Fruit fly (Drosophila melanogaster) whole organism, embryonic: Measurements from ENCODE around the gene ast.

Experiments used
- Atf6 ChIP-seq: fragments of 200-800 bp; sonication (Bioruptor generic); IDR thresholded peaks from 2 replicates; pipeline ENCODE4 v1.3.6; 2022; ENCODE audit warnings: missing biosample characterization, missing genetic modification characterization
- CG11085 ChIP-seq: fragments of 200-800 bp; sonication (Bioruptor generic); IDR thresholded peaks from 2 replicates; pipeline ENCODE4 v1.3.6; 2022; ENCODE audit warnings: missing biosample characterization, missing genetic modification characterization
- CG12299 ChIP-seq: fragments of 200-800 bp; sonication (Bioruptor generic); optimal IDR thresholded peaks from 2 replicates; lab custom pipeline; 2018; ENCODE audit warnings: missing biosample characterization, mild to moderate bottlenecking, missing genetic modification characterization
- CG12659 ChIP-seq: fragments of 200-800 bp; sonication (Bioruptor generic); optimal IDR thresholded peaks from 3 replicates; lab custom pipeline; 2017; ENCODE audit warnings: mild to moderate bottlenecking, missing biosample characterization, missing genetic modification reagents, missing genetic modification characterization
- CG13287 ChIP-seq: fragments of 200-800 bp; sonication (Bioruptor generic); IDR thresholded peaks from 2 replicates; pipeline ENCODE4 v1.3.6; 2022; ENCODE audit warnings: missing biosample characterization, missing genetic modification characterization; ENCODE audit not compliant: partially characterized antibody
- CG14710 ChIP-seq: fragments of 200-800 bp; sonication (Bioruptor generic); optimal IDR thresholded peaks from 3 replicates; lab custom pipeline; 2019; ENCODE audit warnings: missing biosample characterization, mild to moderate bottlenecking, missing genetic modification characterization, moderate library complexity
- CG16863 ChIP-seq: fragments of 200-800 bp; sonication (Bioruptor generic); optimal IDR thresholded peaks from 3 replicates; lab custom pipeline; 2016; ENCODE audit warnings: missing biosample characterization, missing genetic modification characterization
- CG17612 ChIP-seq: fragments of 200-800 bp; sonication (Bioruptor generic); IDR thresholded peaks from 2 replicates; pipeline ENCODE4 v1.3.6; 2022; ENCODE audit warnings: missing biosample characterization, missing genetic modification characterization
- CG30020 ChIP-seq: fragments of 200-800 bp; optimal IDR thresholded peaks from 2 replicates; lab custom pipeline; 2019; ENCODE audit warnings: missing biosample characterization, mild to moderate bottlenecking, missing genetic modification characterization, moderate library complexity
- CG31224 ChIP-seq: fragments of 200-800 bp; sonication (Bioruptor generic); IDR thresholded peaks from 2 replicates; pipeline ENCODE4 v1.3.6; 2022; ENCODE audit warnings: missing biosample characterization, missing genetic modification characterization
- CG32532 ChIP-seq: fragments of 200-800 bp; sonication (Bioruptor generic); IDR thresholded peaks from 2 replicates; pipeline ENCODE4 v1.3.6; 2022; ENCODE audit warnings: missing biosample characterization, missing genetic modification characterization
- CG34376 ChIP-seq: fragments of 200-800 bp; sonication (Bioruptor generic); optimal IDR thresholded peaks from 2 replicates; lab custom pipeline; 2018; ENCODE audit warnings: missing biosample characterization, mild to moderate bottlenecking, missing genetic modification characterization
- CG4328 ChIP-seq: fragments of 200-800 bp; sonication (Bioruptor generic); optimal IDR thresholded peaks from 3 replicates; lab custom pipeline; 2017; ENCODE audit warnings: missing biosample characterization, missing genetic modification reagents, missing genetic modification characterization
- CG6272 ChIP-seq: fragments of 200-800 bp; sonication (Bioruptor generic); IDR thresholded peaks from 2 replicates; pipeline ENCODE4 v1.3.6; 2022; ENCODE audit warnings: missing biosample characterization, missing genetic modification characterization
- CG7745 ChIP-seq: fragments of 200-800 bp; sonication (Bioruptor generic); optimal IDR thresholded peaks from 2 replicates; lab custom pipeline; 2018; ENCODE audit warnings: missing biosample characterization, mild to moderate bottlenecking, missing genetic modification characterization, moderate library complexity
- CG7928 ChIP-seq: fragments of 200-800 bp; sonication (Bioruptor generic); optimal IDR thresholded peaks from 2 replicates; lab custom pipeline; 2017; ENCODE audit warnings: missing biosample characterization, mild to moderate bottlenecking, missing genetic modification characterization
- CG8388 ChIP-seq: fragments of 200-800 bp; sonication (Bioruptor generic); optimal IDR thresholded peaks from 2 replicates; lab custom pipeline; 2019; ENCODE audit warnings: missing biosample characterization, mild to moderate bottlenecking, missing genetic modification characterization, moderate library complexity
- CrebB ChIP-seq: fragments of 200-800 bp; sonication (Bioruptor generic); optimal IDR thresholded peaks from 3 replicates; lab custom pipeline; 2018; ENCODE audit warnings: missing biosample characterization, mild to moderate bottlenecking, missing genetic modification characterization
- Dad ChIP-seq: fragments of 200-800 bp; sonication (Bioruptor generic); optimal IDR thresholded peaks from 3 replicates; lab custom pipeline; 2016; ENCODE audit warnings: missing biosample characterization, missing genetic modification characterization
- Dip3 ChIP-seq: fragments of 200-800 bp; sonication (Bioruptor generic); optimal IDR thresholded peaks from 3 replicates; lab custom pipeline; 2016; ENCODE audit warnings: missing biosample characterization, missing genetic modification characterization
- Eip74EF ChIP-seq, 2 experiments: fragments of 200-800 bp in 1 of 2; fragments of >200 bp in 1 of 2; sonication (Bioruptor generic) in 1 of 2; optimal IDR thresholded peaks; 2 replicates each; lab custom pipeline; 2017 to 2019; ENCODE audit warnings: missing biosample characterization in 2 of 2, missing genetic modification characterization in 2 of 2, mild to moderate bottlenecking in 1 of 2, moderate library complexity in 1 of 2
- HLH4C ChIP-seq: fragments of 200-800 bp; sonication (Bioruptor generic); IDR thresholded peaks from 3 replicates; pipeline ENCODE4 v1.3.6; 2022; ENCODE audit warnings: missing biosample characterization, missing genetic modification characterization; ENCODE audit not compliant: partially characterized antibody
- Hmx ChIP-seq: fragments of 200-800 bp; sonication (Bioruptor generic); optimal IDR thresholded peaks from 2 replicates; lab custom pipeline; 2016; ENCODE audit warnings: missing biosample characterization, missing genetic modification characterization
- NfI ChIP-seq: fragments of 200-800 bp; sonication (Bioruptor generic); optimal IDR thresholded peaks from 3 replicates; lab custom pipeline; 2018; ENCODE audit warnings: missing biosample characterization, mild to moderate bottlenecking, missing genetic modification characterization, moderate library complexity
- Oaz ChIP-seq: fragments of 200-800 bp; sonication (Bioruptor generic); IDR thresholded peaks from 2 replicates; pipeline ENCODE4 v1.3.6; 2022; ENCODE audit warnings: missing biosample characterization, missing genetic modification characterization
- Pdp1 ChIP-seq, 2 experiments: fragments of 200-800 bp; sonication (Bioruptor generic); optimal IDR thresholded peaks; 3 replicates each; lab custom pipeline; 2016; ENCODE audit warnings: missing biosample characterization in 2 of 2, missing genetic modification characterization in 2 of 2, mild to moderate bottlenecking in 1 of 2, moderate library complexity in 1 of 2
- Rfx ChIP-seq: fragments of 200-800 bp; sonication (Bioruptor generic); IDR thresholded peaks from 2 replicates; pipeline ENCODE4 v1.3.6; 2022; ENCODE audit warnings: missing biosample characterization, missing genetic modification characterization
- Spps ChIP-seq: fragments of 200-800 bp; sonication (Bioruptor generic); optimal IDR thresholded peaks from 2 replicates; lab custom pipeline; 2018; ENCODE audit warnings: missing biosample characterization, mild to moderate bottlenecking, missing genetic modification characterization
- Sry-β ChIP-seq: fragments of 200-800 bp; sonication (Bioruptor generic); optimal IDR thresholded peaks from 2 replicates; lab custom pipeline; 2018; ENCODE audit warnings: missing biosample characterization, mild to moderate bottlenecking, missing genetic modification characterization, moderate library complexity
- Ssrp ChIP-seq: fragments of 200-800 bp; sonication (Bioruptor generic); optimal IDR thresholded peaks from 2 replicates; lab custom pipeline; 2018; ENCODE audit warnings: missing biosample characterization, mild to moderate bottlenecking, missing genetic modification characterization, moderate library complexity
- Taf1 ChIP-seq: fragments of 200-800 bp; sonication (Bioruptor generic); IDR thresholded peaks from 2 replicates; pipeline ENCODE4 v1.3.6; 2022; ENCODE audit warnings: missing biosample characterization, missing genetic modification characterization
- ac ChIP-seq: fragments of 200-800 bp; sonication (Bioruptor generic); optimal IDR thresholded peaks from 3 replicates; lab custom pipeline; 2017; ENCODE audit warnings: missing biosample characterization, mild to moderate bottlenecking, missing genetic modification characterization
- bcd ChIP-seq: fragments of 200-800 bp; sonication (Bioruptor generic); optimal IDR thresholded peaks from 2 replicates; lab custom pipeline; 2017; ENCODE audit warnings: missing biosample characterization, mild to moderate bottlenecking, missing genetic modification characterization
- bowl ChIP-seq: fragments of 200-800 bp; sonication (Bioruptor generic); IDR thresholded peaks from 2 replicates; pipeline ENCODE4 v1.3.6; 2022; ENCODE audit warnings: missing biosample characterization, missing genetic modification characterization
- br ChIP-seq: fragments of >200 bp; optimal IDR thresholded peaks from 2 replicates; lab custom pipeline; 2017
- cas ChIP-seq: fragments of 200-800 bp; sonication (Bioruptor generic); IDR thresholded peaks from 2 replicates; pipeline ENCODE4 v1.3.6; 2022; ENCODE audit warnings: missing biosample characterization, missing genetic modification characterization
- cwo ChIP-seq: fragments of 200-800 bp; sonication (Bioruptor generic); optimal IDR thresholded peaks from 3 replicates; lab custom pipeline; 2017; ENCODE audit warnings: missing biosample characterization, missing genetic modification characterization, mild to moderate bottlenecking, moderate library complexity, missing genetic modification reagents
- fd102C ChIP-seq: fragments of 200-800 bp; sonication (Bioruptor generic); optimal IDR thresholded peaks from 2 replicates; lab custom pipeline; 2018; ENCODE audit warnings: missing biosample characterization, mild to moderate bottlenecking, missing genetic modification characterization, moderate library complexity
- gem ChIP-seq: fragments of 200-800 bp; sonication (Bioruptor generic); optimal IDR thresholded peaks from 2 replicates; lab custom pipeline; 2019; ENCODE audit warnings: missing biosample characterization, mild to moderate bottlenecking, missing genetic modification characterization, moderate library complexity
- jing ChIP-seq: fragments of 200-800 bp; sonication (Bioruptor generic); optimal IDR thresholded peaks from 2 replicates; lab custom pipeline; 2018; ENCODE audit warnings: missing biosample characterization, mild to moderate bottlenecking, missing genetic modification characterization
- kah ChIP-seq: fragments of 200-800 bp; sonication (Bioruptor generic); optimal IDR thresholded peaks from 2 replicates; lab custom pipeline; 2018; ENCODE audit warnings: missing biosample characterization, mild to moderate bottlenecking, missing genetic modification characterization
- lab ChIP-seq: fragments of 200-800 bp; sonication (Bioruptor generic); optimal IDR thresholded peaks from 3 replicates; lab custom pipeline; 2017; ENCODE audit warnings: missing biosample characterization, missing genetic modification characterization, mild to moderate bottlenecking, moderate library complexity, missing genetic modification reagents
- lov ChIP-seq, 2 experiments: fragments of 200-800 bp in 1 of 2; fragments of >200 bp in 1 of 2; sonication (Bioruptor generic) in 1 of 2; IDR thresholded peaks in 1 of 2; optimal IDR thresholded peaks in 1 of 2; 2 replicates in 1 of 2; 3 replicates in 1 of 2; pipeline versions ENCODE4 v1.3.6 to Lab custom; 2017 to 2022; ENCODE audit warnings: missing biosample characterization in 1 of 2, missing genetic modification characterization in 1 of 2
- nmo ChIP-seq: fragments of 200-800 bp; sonication (Bioruptor generic); optimal IDR thresholded peaks from 2 replicates; lab custom pipeline; 2018; ENCODE audit warnings: missing biosample characterization, mild to moderate bottlenecking, missing genetic modification characterization, moderate library complexity
- odd ChIP-seq: fragments of 200-800 bp; sonication (Bioruptor generic); optimal IDR thresholded peaks from 2 replicates; lab custom pipeline; 2017; ENCODE audit warnings: missing biosample characterization, mild to moderate bottlenecking, missing genetic modification characterization
- pb ChIP-seq: fragments of 200-800 bp; sonication (Bioruptor generic); optimal IDR thresholded peaks from 3 replicates; lab custom pipeline; 2016; ENCODE audit warnings: missing biosample characterization, missing genetic modification characterization
- sob ChIP-seq: fragments of 200-800 bp; sonication (Bioruptor generic); IDR thresholded peaks from 2 replicates; pipeline ENCODE4 v1.3.6; 2022; ENCODE audit warnings: missing biosample characterization, missing genetic modification characterization
- unpg ChIP-seq: fragments of 200-800 bp; sonication (Bioruptor generic); optimal IDR thresholded peaks from 3 replicates; lab custom pipeline; 2018; ENCODE audit warnings: missing biosample characterization, mild to moderate bottlenecking, missing genetic modification characterization, moderate library complexity
- usp ChIP-seq: fragments of >200 bp; optimal IDR thresholded peaks from 2 replicates; lab custom pipeline; 2017; ENCODE audit warnings: missing biosample characterization, missing genetic modification characterization
- yki ChIP-seq: fragments of >200 bp; optimal IDR thresholded peaks from 3 replicates; lab custom pipeline; 2018
- zfh2 ChIP-seq: fragments of 200-800 bp; sonication (Bioruptor generic); optimal IDR thresholded peaks from 2 replicates; lab custom pipeline; 2016; ENCODE audit warnings: missing biosample characterization, missing genetic modification characterization

The ast gene

DNA sequence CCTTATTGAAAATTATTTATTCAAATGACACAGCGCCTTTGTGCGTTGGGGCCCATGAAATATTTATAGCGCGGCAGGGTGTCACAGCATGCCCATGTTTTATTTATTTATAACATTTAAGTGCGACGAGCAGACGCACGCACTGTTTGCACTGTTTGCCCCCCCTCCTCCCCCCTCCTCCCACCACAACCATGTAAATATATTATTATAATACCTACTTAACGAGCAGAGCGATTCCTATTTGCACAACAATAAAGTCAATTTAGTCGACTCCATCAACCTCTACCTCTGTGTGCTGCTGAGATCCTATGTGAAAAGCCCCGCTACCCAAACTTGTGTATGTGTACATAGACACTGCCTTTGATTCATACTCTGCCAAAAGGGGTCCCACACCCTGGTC, 17.0 kb downstream of the ast start (continued):
- no peak for TF ChIP-seq kah
- no peak for TF ChIP-seq Sry-β (GFP tag; lab: Kevin White, UChicago)
- TF ChIP-seq Hmx: no peak
- TF ChIP-seq lab (GFP tag; lab: Kevin White, UChicago): peak; percentile 69
- 0 out of 2 replicates have a peak, but pooled peaks have one; percentile 16 for TF ChIP-seq Rfx
- TF ChIP-seq yki: no peak
- TF ChIP-seq Oaz: no peak
- TF ChIP-seq CG12659: no peak
- TF ChIP-seq Dip3 (GFP tag; lab: Kevin White, UChicago): no peak
- TF ChIP-seq CG7928 (GFP tag; lab: Kevin White, UChicago): no peak
- TF ChIP-seq ac (GFP tag; lab: Kevin White, UChicago): no peak
- TF ChIP-seq sob (GFP tag; lab: Robert Waterston, UW): peak; percentile 35; the same call in 1 of the 2 replicates
- TF ChIP-seq Ssrp (tag; lab: Kevin White, UChicago): no peak
- TF ChIP-seq CG12299 (tag; lab: Kevin White, UChicago): peak; percentile 21
- TF ChIP-seq unpg: peak; percentile 42
- TF ChIP-seq CG14710 (tag; lab: Kevin White, UChicago): no peak
- no peak for TF ChIP-seq br
- no peak for TF ChIP-seq CG34376 (GFP tag; lab: Kevin White, UChicago)
- no peak for TF ChIP-seq HLH4C (GFP tag; lab: Robert Waterston, UW)
- no peak for TF ChIP-seq Dad
- TF ChIP-seq CG7745 (tag; lab: Kevin White, UChicago): no peak
- peak; percentile 60 for TF ChIP-seq CrebB (tag; lab: Kevin White, UChicago)
- TF ChIP-seq Taf1 (GFP tag; lab: Robert Waterston, UW): no peak
- no peak for TF ChIP-seq CG32532 (GFP tag; lab: Robert Waterston, UW)
- no peak for TF ChIP-seq fd102C (GFP tag; lab: Kevin White, UChicago)
- TF ChIP-seq zfh2 (GFP tag; lab: Kevin White, UChicago): no peak
- peak in 1 of 2 experiments; percentile 4 for TF ChIP-seq Eip74EF (GFP tag; optimal IDR thresholded peaks at IDR 0.05; lab: Kevin White, UChicago)
- peak; percentile 40 for TF ChIP-seq cwo
- no peak for TF ChIP-seq jing
- TF ChIP-seq CG8388: no peak
- TF ChIP-seq odd (GFP tag; lab: Kevin White, UChicago): peak; percentile 40
- no peak for TF ChIP-seq CG13287 (GFP tag; lab: Robert Waterston, UW)
- no peak for TF ChIP-seq nmo (GFP tag; lab: Kevin White, UChicago)
- TF ChIP-seq usp: no peak
- TF ChIP-seq CG11085 (GFP tag; lab: Robert Waterston, UW): no peak
- no peak for TF ChIP-seq Spps (tag; lab: Kevin White, UChicago)
- peak; percentile 59 for TF ChIP-seq gem (tag; lab: Kevin White, UChicago)
- no peak for TF ChIP-seq CG17612 (GFP tag; lab: Robert Waterston, UW)
- TF ChIP-seq CG31224: no peak
- TF ChIP-seq lov (optimal IDR thresholded peaks at IDR 0.05; lab: Kevin White, UChicago): no peak
- TF ChIP-seq lov (GFP tag; IDR thresholded peaks at IDR 0.05; lab: Robert Waterston, UW): no peak
- TF ChIP-seq pb (GFP tag; lab: Kevin White, UChicago): no peak
- TF ChIP-seq Atf6 (GFP tag; lab: Robert Waterston, UW): peak; percentile 55; the same call in 1 of the 2 replicates
- no peak for TF ChIP-seq CG16863
- TF ChIP-seq NfI (GFP tag; lab: Kevin White, UChicago): no peak
- TF ChIP-seq CG4328 (GFP tag; lab: Kevin White, UChicago): peak; percentile 28
- TF ChIP-seq CG30020: no peak
- TF ChIP-seq Pdp1 (GFP tag; optimal IDR thresholded peaks at IDR 0.05; lab: Kevin White, UChicago): no peak
- no peak for TF ChIP-seq cas (GFP tag; lab: Robert Waterston, UW)
- TF ChIP-seq bowl (GFP tag; lab: Robert Waterston, UW): no peak
- TF ChIP-seq CG6272: no peak
- no peak for TF ChIP-seq bcd (GFP tag; lab: Kevin White, UChicago)
